Worm (Caenorhabditis elegans) whole organism, early embryonic: ENCODE results near the gene fbxa-115.

Source experiments
- F13C5.2 ChIP-seq: sonication (generic microtip); optimal IDR thresholded peaks from 2 replicates; lab custom pipeline; 2017; ENCODE audit warnings: mild to moderate bottlenecking, missing genetic modification characterization, inconsistent platforms, missing compliant biosample characterization
- aly-1 ChIP-seq: sonication (generic microtip); optimal IDR thresholded peaks from 2 replicates; lab custom pipeline; 2016; ENCODE audit warnings: missing genetic modification characterization, missing compliant biosample characterization
- ama-1 ChIP-seq: fragments of 150-350 bp; optimal IDR thresholded peaks from 2 replicates; lab custom pipeline; 2014
- ceh-36 ChIP-seq: sonication (generic microtip); optimal IDR thresholded peaks from 2 replicates; lab custom pipeline; 2016; ENCODE audit warnings: missing genetic modification characterization, inconsistent platforms, missing compliant biosample characterization
- flt-1 ChIP-seq: fragments of 200-800 bp; sonication (Bioruptor generic); IDR thresholded peaks from 2 replicates; pipeline ENCODE4 v1.3.6; 2022; ENCODE audit warnings: missing genetic modification characterization, missing compliant biosample characterization
- hmg-4 ChIP-seq: fragments of 200-800 bp; sonication (Bioruptor generic); optimal IDR thresholded peaks from 2 replicates; lab custom pipeline; 2018; ENCODE audit warnings: mild to moderate bottlenecking, missing genetic modification characterization, missing compliant biosample characterization
- hnd-1 ChIP-seq: sonication (generic microtip); optimal IDR thresholded peaks from 2 replicates; lab custom pipeline; 2016; ENCODE audit warnings: missing genetic modification characterization, missing compliant biosample characterization
- scrt-1 ChIP-seq: fragments of 200-800 bp; sonication (Bioruptor generic); IDR thresholded peaks from 2 replicates; pipeline ENCODE4 v1.3.6; 2022; ENCODE audit warnings: missing genetic modification characterization, missing compliant biosample characterization
- sea-1 ChIP-seq: fragments of 200-800 bp; sonication (Bioruptor generic); conservative IDR thresholded peaks from 2 replicates; pipeline ENCODE4 v1.3.6; 2022; ENCODE audit warnings: missing genetic modification characterization, missing compliant biosample characterization
- tra-4 ChIP-seq: sonication (generic microtip); optimal IDR thresholded peaks from 2 replicates; lab custom pipeline; 2017; ENCODE audit warnings: missing genetic modification characterization, missing compliant biosample characterization

DNA sequence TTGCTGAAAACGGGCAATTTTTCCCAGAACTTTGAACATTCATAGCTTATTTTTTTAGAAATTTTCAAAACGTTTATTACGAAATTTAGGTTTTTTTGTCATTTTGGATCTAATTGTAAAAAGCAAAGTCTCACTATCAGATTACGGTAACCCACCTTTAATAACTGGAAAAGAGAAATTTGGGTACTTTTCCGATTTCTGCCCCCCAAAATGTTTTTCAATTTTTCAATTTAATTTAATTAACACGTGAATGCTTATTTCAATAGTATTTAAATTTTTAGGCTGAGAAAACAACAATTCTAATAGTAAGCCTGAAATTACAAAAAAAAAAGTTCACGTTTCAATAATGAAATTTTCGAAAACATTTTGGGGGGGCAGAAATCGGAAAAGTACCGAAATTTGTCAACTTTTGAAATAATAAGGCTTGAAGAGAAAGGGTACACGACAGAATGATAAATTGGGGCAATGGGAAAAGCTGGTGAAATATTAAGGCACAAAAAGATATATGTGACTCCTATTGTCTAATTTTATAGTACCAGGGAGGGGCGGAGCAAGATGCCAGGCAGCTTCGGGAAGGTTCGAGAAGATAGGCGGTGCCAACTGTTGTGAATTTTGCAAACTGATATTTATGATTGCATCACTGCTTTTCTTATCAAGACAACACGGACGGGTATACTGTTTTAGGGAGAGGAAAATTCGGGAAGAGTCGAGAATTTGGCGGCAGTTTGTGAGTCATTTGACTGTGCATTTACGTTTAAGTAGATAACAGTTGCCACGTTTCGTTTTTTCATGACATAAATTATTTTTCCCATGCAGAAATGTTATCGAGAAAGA, 27.7 kb downstream of the fbxa-115 start, which contains the start of gene F19B2.5:
- TF ChIP-seq ceh-36 (tag; lab: Kevin White, UChicago): no peak
- no peak for TF ChIP-seq flt-1 (GFP tag; lab: Robert Waterston, UW)
- TF ChIP-seq tra-4 (tag; lab: Kevin White, UChicago): no peak
- TF ChIP-seq hnd-1 (tag; lab: Kevin White, UChicago): no peak
- TF ChIP-seq F13C5.2 (tag; lab: Kevin White, UChicago): no peak
- no peak for TF ChIP-seq ama-1 (lab: Kevin White, UChicago)
- TF ChIP-seq scrt-1 (GFP tag; lab: Robert Waterston, UW): no peak
- TF ChIP-seq aly-1 (tag; lab: Kevin White, UChicago): no peak
- TF ChIP-seq sea-1 (GFP tag; lab: Robert Waterston, UW): no peak
- TF ChIP-seq hmg-4 (GFP tag; lab: Kevin White, UChicago): no peak
